Fruit fly (Drosophila melanogaster): ENCODE results near the gene spas.

DNA sequence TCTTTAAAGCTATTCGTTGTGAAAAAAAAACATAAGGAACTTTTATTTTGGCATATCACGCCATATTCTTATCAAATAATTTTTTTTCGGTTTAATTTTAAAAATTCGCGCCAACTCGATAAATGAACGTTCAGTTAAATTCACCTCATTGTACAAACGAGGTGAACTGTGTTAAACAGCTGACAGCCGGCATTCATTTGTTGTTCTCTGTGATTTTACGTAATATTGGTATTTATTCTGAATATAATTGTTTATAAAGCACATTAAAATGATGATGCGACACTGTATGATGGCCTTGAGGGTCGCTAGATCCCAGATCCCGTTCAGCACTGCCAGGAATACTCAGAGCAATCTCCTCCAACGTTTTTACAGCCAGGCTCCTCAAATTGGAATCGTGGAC, 16.2 kb downstream of the spas start, which contains the start of gene CG6000:
- TF ChIP-seq EcR (GFP tag; optimal IDR thresholded peaks at IDR 0.05) (no peak), Dll (optimal IDR thresholded peaks at IDR 0.05) (no peak), psq (optimal IDR thresholded peaks at IDR 0.05) (no peak), usp (GFP tag; optimal IDR thresholded peaks at IDR 0.05) (no peak)

Data from whole organism.